Fruit fly (Drosophila melanogaster): ENCODE measurements around the gene CG33096.

dm6 chr3R:25069569-25069968, 27.9 kb upstream of the CG33096 start, which contains the start of the genes Stt3B and CG11839:
- TF ChIP-seq CTCF (optimal IDR thresholded peaks at IDR 0.05) (no peak), CG8478 (optimal IDR thresholded peaks at IDR 0.05) (no peak)
